Fruit fly (Drosophila melanogaster): Measurements from ENCODE around the gene Mrm2.
A peak's percentile ranks its signal among the peaks of the same experiment; 100 is the strongest.

dm6 chr3R:19890340-19890998 lies 29.1 kb downstream of the Mrm2 start, which contains the start of gene CG4733:
- TF ChIP-seq CG11902 (GFP tag; optimal IDR thresholded peaks at IDR 0.05): no peak
- TF ChIP-seq Eip78C (GFP tag): no peak
- no peak for TF ChIP-seq Eip93F (GFP tag; optimal IDR thresholded peaks at IDR 0.05)
- TF ChIP-seq CG6792 (GFP tag; optimal IDR thresholded peaks at IDR 0.05): no peak
- 0 out of 3 replicates have a peak, but pooled peaks have one; percentile 20 for TF ChIP-seq CG6163 (GFP tag; IDR thresholded peaks at IDR 0.05)
- no peak for TF ChIP-seq CG8632 (GFP tag; optimal IDR thresholded peaks at IDR 0.05)
- TF ChIP-seq CG6854 (GFP tag; optimal IDR thresholded peaks at IDR 0.05): no peak
- TF ChIP-seq cyc (GFP tag; optimal IDR thresholded peaks at IDR 0.05): no peak
- TF ChIP-seq CG8319 (GFP tag; optimal IDR thresholded peaks at IDR 0.05): no peak
- no peak for TF ChIP-seq CG10669 (GFP tag; optimal IDR thresholded peaks at IDR 0.05)

Data from whole organism, prepupa.